Fruit fly (Drosophila melanogaster) whole organism, embryonic: ENCODE data around the gene opa.

Experiments used
- Atf-2 ChIP-seq: fragments of 200-800 bp; sonication (Bioruptor generic); optimal IDR thresholded peaks from 2 replicates; lab custom pipeline; 2016; ENCODE audit warnings: missing biosample characterization, missing genetic modification characterization
- CG10366 ChIP-seq: fragments of 200-800 bp; sonication (Bioruptor generic); IDR thresholded peaks from 2 replicates; pipeline ENCODE4 v1.3.6; 2022; ENCODE audit warnings: missing biosample characterization, missing genetic modification characterization
- CG10565 ChIP-seq: fragments of 200-800 bp; sonication (Bioruptor generic); optimal IDR thresholded peaks from 3 replicates; lab custom pipeline; 2016; ENCODE audit warnings: missing biosample characterization, mild to moderate bottlenecking, missing genetic modification characterization
- CG10979 ChIP-seq: fragments of 200-800 bp; sonication (Bioruptor generic); optimal IDR thresholded peaks from 2 replicates; lab custom pipeline; 2018; ENCODE audit warnings: missing biosample characterization, mild to moderate bottlenecking, missing genetic modification characterization, moderate library complexity
- CG17328 ChIP-seq: fragments of 200-800 bp; sonication (Bioruptor generic); IDR thresholded peaks from 2 replicates; pipeline ENCODE4 v1.3.6; 2022; ENCODE audit warnings: missing biosample characterization, missing genetic modification characterization
- CG17359 ChIP-seq: fragments of 200-800 bp; sonication (Bioruptor generic); optimal IDR thresholded peaks from 3 replicates; lab custom pipeline; 2018; ENCODE audit warnings: missing biosample characterization, mild to moderate bottlenecking, missing genetic modification characterization, moderate library complexity
- CG2116 ChIP-seq: fragments of 200-800 bp; sonication (Bioruptor generic); optimal IDR thresholded peaks from 3 replicates; lab custom pipeline; 2018; ENCODE audit warnings: missing biosample characterization, mild to moderate bottlenecking, missing genetic modification characterization
- CG3838 ChIP-seq: fragments of 200-800 bp; sonication (Bioruptor generic); optimal IDR thresholded peaks from 3 replicates; lab custom pipeline; 2016; ENCODE audit warnings: missing biosample characterization, missing genetic modification characterization
- CG4328 ChIP-seq: fragments of 200-800 bp; sonication (Bioruptor generic); optimal IDR thresholded peaks from 3 replicates; lab custom pipeline; 2017; ENCODE audit warnings: missing biosample characterization, missing genetic modification reagents, missing genetic modification characterization
- CG43689 ChIP-seq: fragments of 200-800 bp; sonication (Bioruptor generic); IDR thresholded peaks from 2 replicates; pipeline ENCODE4 v1.3.6; 2022; ENCODE audit warnings: missing biosample characterization, missing genetic modification characterization
- CG6175 ChIP-seq: fragments of 200-800 bp; sonication (Bioruptor generic); IDR thresholded peaks from 3 replicates; pipeline ENCODE4 v1.3.6; 2022; ENCODE audit warnings: missing biosample characterization, missing genetic modification characterization
- CG6683 ChIP-seq: fragments of 200-800 bp; sonication (Bioruptor generic); optimal IDR thresholded peaks from 2 replicates; lab custom pipeline; 2017; ENCODE audit warnings: missing biosample characterization, mild to moderate bottlenecking, missing genetic modification characterization, missing genetic modification reagents
- CG7839 ChIP-seq: fragments of 200-800 bp; sonication (Bioruptor generic); optimal IDR thresholded peaks from 3 replicates; lab custom pipeline; 2018; ENCODE audit warnings: missing biosample characterization, mild to moderate bottlenecking, missing genetic modification characterization, moderate library complexity
- CG8290 ChIP-seq, 3 experiments: fragments of 200-800 bp; sonication (Bioruptor generic); optimal IDR thresholded peaks; 2 replicates each; lab custom pipeline; 2016 to 2019; ENCODE audit warnings: missing biosample characterization in 3 of 3, missing genetic modification characterization in 3 of 3, mild to moderate bottlenecking in 2 of 3, moderate library complexity in 1 of 3
- CG8478 ChIP-seq: fragments of >200 bp; optimal IDR thresholded peaks from 2 replicates; lab custom pipeline; 2018
- ERR ChIP-seq: fragments of 200-800 bp; sonication (Bioruptor generic); optimal IDR thresholded peaks from 2 replicates; lab custom pipeline; 2016; ENCODE audit warnings: missing biosample characterization, missing genetic modification characterization
- H2.0 ChIP-seq: fragments of 200-800 bp; sonication (Bioruptor generic); IDR thresholded peaks from 2 replicates; pipeline ENCODE4 v1.3.6; 2022; ENCODE audit warnings: missing biosample characterization, missing genetic modification characterization
- Hr39 ChIP-seq: fragments of >200 bp; optimal IDR thresholded peaks from 2 replicates; lab custom pipeline; 2017
- Hr51 ChIP-seq, 2 experiments: fragments of 200-800 bp; sonication (Bioruptor generic); optimal IDR thresholded peaks; 2 replicates in 1 of 2; 3 replicates in 1 of 2; lab custom pipeline; 2016 to 2018; ENCODE audit warnings: missing biosample characterization in 2 of 2, missing genetic modification characterization in 2 of 2, mild to moderate bottlenecking in 1 of 2, moderate library complexity in 1 of 2
- Mes4 ChIP-seq: fragments of 200-800 bp; sonication (Bioruptor generic); optimal IDR thresholded peaks from 2 replicates; lab custom pipeline; 2016; ENCODE audit warnings: missing biosample characterization, missing genetic modification characterization
- Mrtf ChIP-seq: fragments of 200-800 bp; sonication (Bioruptor generic); IDR thresholded peaks from 3 replicates; pipeline ENCODE4 v1.3.6; 2022; ENCODE audit warnings: missing biosample characterization, missing genetic modification characterization
- Sox102F ChIP-seq: fragments of 200-800 bp; sonication (Bioruptor generic); optimal IDR thresholded peaks from 2 replicates; lab custom pipeline; 2018; ENCODE audit warnings: missing biosample characterization, mild to moderate bottlenecking, missing genetic modification characterization, moderate library complexity
- TFAM ChIP-seq: fragments of 200-800 bp; sonication (Bioruptor generic); optimal IDR thresholded peaks from 2 replicates; lab custom pipeline; 2017; ENCODE audit warnings: missing biosample characterization, missing genetic modification characterization, inconsistent platforms
- Tbp ChIP-seq: fragments of >200 bp; optimal IDR thresholded peaks from 2 replicates; lab custom pipeline; 2018; ENCODE audit warnings: missing biosample characterization, missing genetic modification characterization
- Usf ChIP-seq: fragments of 200-800 bp; sonication (Bioruptor generic); optimal IDR thresholded peaks from 2 replicates; lab custom pipeline; 2017; ENCODE audit warnings: missing genotype, missing biosample characterization, missing genetic modification characterization
- Xrp1 ChIP-seq: fragments of 200-800 bp; sonication (Bioruptor generic); IDR thresholded peaks from 2 replicates; pipeline ENCODE4 v1.3.6; 2022; ENCODE audit warnings: missing biosample characterization, missing genetic modification characterization
- ato ChIP-seq: fragments of 200-800 bp; sonication (Bioruptor generic); IDR thresholded peaks from 2 replicates; pipeline ENCODE4 v1.3.6; 2022; ENCODE audit warnings: missing biosample characterization, missing genetic modification characterization; ENCODE audit not compliant: partially characterized antibody
- bbx ChIP-seq: fragments of 200-800 bp; sonication (Bioruptor generic); IDR thresholded peaks from 2 replicates; pipeline ENCODE4 v1.3.6; 2022; ENCODE audit warnings: missing biosample characterization, missing genetic modification characterization; ENCODE audit not compliant: partially characterized antibody
- cg ChIP-seq: fragments of 200-800 bp; sonication (Bioruptor generic); optimal IDR thresholded peaks from 3 replicates; lab custom pipeline; 2019; ENCODE audit warnings: missing biosample characterization, mild to moderate bottlenecking, missing genetic modification characterization, moderate library complexity
- ci ChIP-seq: fragments of 200-800 bp; sonication (Bioruptor generic); IDR thresholded peaks from 3 replicates; pipeline ENCODE4 v1.3.6; 2022; ENCODE audit warnings: missing biosample characterization, missing genetic modification characterization
- corto ChIP-seq: fragments of 200-800 bp; sonication (Bioruptor generic); optimal IDR thresholded peaks from 2 replicates; lab custom pipeline; 2016; ENCODE audit warnings: missing biosample characterization, mild to moderate bottlenecking, missing genetic modification characterization, moderate library complexity
- cwo ChIP-seq: fragments of 200-800 bp; sonication (Bioruptor generic); optimal IDR thresholded peaks from 3 replicates; lab custom pipeline; 2017; ENCODE audit warnings: missing biosample characterization, missing genetic modification characterization, mild to moderate bottlenecking, moderate library complexity, missing genetic modification reagents
- dm ChIP-seq: fragments of 200-800 bp; sonication (Bioruptor generic); optimal IDR thresholded peaks from 3 replicates; lab custom pipeline; 2016; ENCODE audit warnings: missing biosample characterization, missing genetic modification characterization
- dpn ChIP-seq, 2 experiments: fragments of 200-800 bp; sonication (Bioruptor generic); optimal IDR thresholded peaks; 3 replicates each; lab custom pipeline; 2016; ENCODE audit warnings: missing biosample characterization in 2 of 2, missing genetic modification characterization in 2 of 2
- dysf ChIP-seq: fragments of 200-800 bp; sonication (Bioruptor generic); IDR thresholded peaks from 3 replicates; pipeline ENCODE4 v1.3.6; 2022; ENCODE audit warnings: missing biosample characterization, missing genetic modification characterization
- ems ChIP-seq: fragments of 200-800 bp; sonication (Bioruptor generic); optimal IDR thresholded peaks from 3 replicates; lab custom pipeline; 2016; ENCODE audit warnings: missing biosample characterization, missing genetic modification characterization
- fd96Cb ChIP-seq: fragments of 200-800 bp; sonication (Bioruptor generic); optimal IDR thresholded peaks from 2 replicates; lab custom pipeline; 2018; ENCODE audit warnings: missing biosample characterization, mild to moderate bottlenecking, missing genetic modification characterization, moderate library complexity
- gce ChIP-seq: fragments of 200-800 bp; sonication (Bioruptor generic); IDR thresholded peaks from 3 replicates; pipeline ENCODE4 v1.3.6; 2022; ENCODE audit warnings: missing biosample characterization, missing genetic modification characterization
- her ChIP-seq: fragments of 200-800 bp; sonication (Bioruptor generic); optimal IDR thresholded peaks from 2 replicates; lab custom pipeline; 2016; ENCODE audit warnings: missing biosample characterization, missing genetic modification characterization
- insv ChIP-seq, 2 experiments: fragments of 200-800 bp; sonication (Bioruptor generic); optimal IDR thresholded peaks; 3 replicates each; lab custom pipeline; 2016 to 2018; ENCODE audit warnings: missing biosample characterization in 2 of 2, missing genetic modification characterization in 2 of 2
- jigr1 ChIP-seq: fragments of 200-800 bp; sonication (Bioruptor generic); IDR thresholded peaks from 3 replicates; pipeline ENCODE4 v1.3.6; 2022; ENCODE audit warnings: missing biosample characterization, missing genetic modification characterization
- kah ChIP-seq: fragments of 200-800 bp; sonication (Bioruptor generic); optimal IDR thresholded peaks from 2 replicates; lab custom pipeline; 2018; ENCODE audit warnings: missing biosample characterization, mild to moderate bottlenecking, missing genetic modification characterization
- luna ChIP-seq: fragments of 200-800 bp; sonication (Bioruptor generic); optimal IDR thresholded peaks from 2 replicates; lab custom pipeline; 2016; ENCODE audit warnings: missing biosample characterization, missing genetic modification characterization
- nau ChIP-seq: fragments of 200-800 bp; sonication (Bioruptor generic); optimal IDR thresholded peaks from 3 replicates; lab custom pipeline; 2017; ENCODE audit warnings: missing biosample characterization, mild to moderate bottlenecking, missing genetic modification characterization, missing genetic modification reagents
- nmo ChIP-seq: fragments of 200-800 bp; sonication (Bioruptor generic); optimal IDR thresholded peaks from 2 replicates; lab custom pipeline; 2018; ENCODE audit warnings: missing biosample characterization, mild to moderate bottlenecking, missing genetic modification characterization, moderate library complexity
- pb ChIP-seq: fragments of 200-800 bp; sonication (Bioruptor generic); optimal IDR thresholded peaks from 3 replicates; lab custom pipeline; 2016; ENCODE audit warnings: missing biosample characterization, missing genetic modification characterization
- pita ChIP-seq: fragments of 200-800 bp; sonication (Bioruptor generic); optimal IDR thresholded peaks from 2 replicates; lab custom pipeline; 2017; ENCODE audit warnings: missing biosample characterization, mild to moderate bottlenecking, missing genetic modification characterization
- prd ChIP-seq, 3 experiments: fragments of >200 bp in 2 of 3; fragments of 200-800 bp in 1 of 3; sonication (Bioruptor generic) in 1 of 3; optimal IDR thresholded peaks in 2 of 3; IDR thresholded peaks in 1 of 3; 2 replicates in 2 of 3; 3 replicates in 1 of 3; pipeline versions ENCODE4 v1.3.6 to Lab custom; 2017 to 2022; ENCODE audit warnings: missing biosample characterization in 1 of 3, missing genetic modification characterization in 1 of 3
- run ChIP-seq: fragments of 200-800 bp; sonication (Bioruptor generic); optimal IDR thresholded peaks from 3 replicates; lab custom pipeline; 2018; ENCODE audit warnings: missing biosample characterization, mild to moderate bottlenecking, missing genetic modification characterization
- sr ChIP-seq: fragments of 200-800 bp; sonication (Bioruptor generic); IDR thresholded peaks from 3 replicates; pipeline ENCODE4 v1.3.6; 2022; ENCODE audit warnings: missing biosample characterization, missing genetic modification characterization

opa gene

dm6 chr3R:4910365-4910810 is 57.8 kb downstream of the opa start, which contains the start of gene Cdep (continued):
- TF ChIP-seq CG10979 (tag; lab: Kevin White, UChicago): peak; percentile 24
- peak; percentile 55 for TF ChIP-seq CG17359 (tag; lab: Kevin White, UChicago)
- TF ChIP-seq TFAM (GFP tag; lab: Kevin White, UChicago): no peak
- TF ChIP-seq her (GFP tag; lab: Kevin White, UChicago): peak; percentile 45
- peak; percentile 31; the same call in 2 of the 3 replicates for TF ChIP-seq dysf (GFP tag; lab: Robert Waterston, UW)
- TF ChIP-seq CG8478 (lab: Kevin White, UChicago): no peak
- no peak for TF ChIP-seq Atf-2 (GFP tag; lab: Kevin White, UChicago)
- no peak for TF ChIP-seq ERR (GFP tag; lab: Kevin White, UChicago)
- no peak for TF ChIP-seq pita
- TF ChIP-seq nau (GFP tag; lab: Kevin White, UChicago): no peak
- TF ChIP-seq Hr39: no peak
- TF ChIP-seq CG4328 (GFP tag; lab: Kevin White, UChicago): no peak
- no peak for TF ChIP-seq CG3838 (GFP tag; lab: Kevin White, UChicago)
- TF ChIP-seq CG6175 (GFP tag; lab: Robert Waterston, UW): no peak
- TF ChIP-seq cg (GFP tag; lab: Kevin White, UChicago): no peak
- peak; percentile 91 for TF ChIP-seq ato (GFP tag; lab: Robert Waterston, UW)
- TF ChIP-seq kah (GFP tag; lab: Kevin White, UChicago): peak; percentile 5
- no peak for TF ChIP-seq jigr1 (GFP tag; lab: Robert Waterston, UW)
- no peak for TF ChIP-seq Mrtf
- TF ChIP-seq dpn (GFP tag; optimal IDR thresholded peaks at IDR 0.05; lab: Kevin White, UChicago): peak; percentile 30 to 40
- peak; percentile 7 for TF ChIP-seq Sox102F (GFP tag; lab: Kevin White, UChicago)
- peak; percentile 54; the same call in 1 of the 3 replicates for TF ChIP-seq sr
- TF ChIP-seq Mes4: no peak
- TF ChIP-seq run (tag; lab: Kevin White, UChicago): no peak
- peak; percentile 49 for TF ChIP-seq pb
- peak; percentile 92 for TF ChIP-seq CG2116 (GFP tag; lab: Kevin White, UChicago)
- no peak for TF ChIP-seq CG6683 (GFP tag; lab: Kevin White, UChicago)
- peak; percentile 53 for TF ChIP-seq nmo (GFP tag; lab: Kevin White, UChicago)
- TF ChIP-seq CG7839 (tag; lab: Kevin White, UChicago): peak; percentile 53
- peak; percentile 27 for TF ChIP-seq CG8290 (GFP tag; optimal IDR thresholded peaks at IDR 0.05; lab: Kevin White, UChicago)
- peak in 1 of 2 experiments; percentile 74 for TF ChIP-seq CG8290 (tag; optimal IDR thresholded peaks at IDR 0.05; lab: Kevin White, UChicago)
- TF ChIP-seq Tbp (GFP tag; lab: Kevin White, UChicago): no peak
- TF ChIP-seq corto (GFP tag; lab: Kevin White, UChicago): no peak
- no peak for TF ChIP-seq cwo (GFP tag; lab: Kevin White, UChicago)
- TF ChIP-seq luna (GFP tag; lab: Kevin White, UChicago): no peak
- no peak for TF ChIP-seq gce (GFP tag; lab: Robert Waterston, UW)
- TF ChIP-seq bbx (GFP tag; lab: Robert Waterston, UW): peak; percentile 97
- TF ChIP-seq CG10366 (GFP tag; lab: Robert Waterston, UW): no peak
- no peak for TF ChIP-seq CG10565 (GFP tag; lab: Kevin White, UChicago)
- TF ChIP-seq Hr51 (GFP tag; optimal IDR thresholded peaks at IDR 0.05; lab: Kevin White, UChicago): peak in 1 of 2 experiments; percentile 45
- 0 out of 3 replicates have a peak, but pooled peaks have one; percentile 54 for TF ChIP-seq ci (GFP tag; lab: Robert Waterston, UW)
- no peak for TF ChIP-seq Usf (GFP tag; lab: Kevin White, UChicago)
- peak; percentile 12 for TF ChIP-seq fd96Cb (tag; lab: Kevin White, UChicago)
- peak; percentile 68 for TF ChIP-seq dm
- no peak for TF ChIP-seq prd (optimal IDR thresholded peaks at IDR 0.05; lab: Kevin White, UChicago)
- peak; percentile 55; the same call in 2 of the 3 replicates for TF ChIP-seq prd (GFP tag; IDR thresholded peaks at IDR 0.05; lab: Robert Waterston, UW)
- TF ChIP-seq insv (GFP tag; optimal IDR thresholded peaks at IDR 0.05; lab: Kevin White, UChicago): no peak
- TF ChIP-seq CG43689 (GFP tag; lab: Robert Waterston, UW): no peak
- peak; percentile 31 for TF ChIP-seq Xrp1 (GFP tag; lab: Robert Waterston, UW)
- TF ChIP-seq ems (GFP tag; lab: Kevin White, UChicago): no peak
- TF ChIP-seq CG17328 (GFP tag; lab: Robert Waterston, UW): no peak
- TF ChIP-seq H2.0 (GFP tag; lab: Robert Waterston, UW): peak; percentile 32; the same call in 1 of the 2 replicates
